Worm (Caenorhabditis elegans) whole organism, late embryonic: ENCODE data around the gene Y32H12A.7.
A peak's percentile ranks its signal among the peaks of the same experiment; 100 is the strongest.

ENCODE experiments used
- C08G9.2 ChIP-seq: sonication (generic microtip); optimal IDR thresholded peaks from 2 replicates; lab custom pipeline; 2016; ENCODE audit warnings: mild to moderate bottlenecking, missing genetic modification characterization, moderate library complexity, missing compliant biosample characterization
- C38D4.7 ChIP-seq: fragments of 200-800 bp; sonication (Bioruptor generic); optimal IDR thresholded peaks from 2 replicates; lab custom pipeline; 2018; ENCODE audit warnings: mild to moderate bottlenecking, missing genetic modification characterization, moderate library complexity, missing compliant biosample characterization
- K02D7.2 ChIP-seq: sonication (generic microtip); optimal IDR thresholded peaks from 2 replicates; lab custom pipeline; 2017; ENCODE audit warnings: mild to moderate bottlenecking, missing genetic modification characterization, missing compliant biosample characterization
- K09A11.1 ChIP-seq: sonication (generic microtip); optimal IDR thresholded peaks from 2 replicates; lab custom pipeline; 2017; ENCODE audit warnings: antibody characterized with exemption, mild to moderate bottlenecking, missing genetic modification characterization, missing compliant biosample characterization; ENCODE audit not compliant: insufficient read depth
- T23F11.4 ChIP-seq: fragments of 200-800 bp; sonication (Bioruptor generic); optimal IDR thresholded peaks from 2 replicates; lab custom pipeline; 2018; ENCODE audit warnings: mild to moderate bottlenecking, missing genetic modification characterization, missing compliant biosample characterization
- ahr-1 ChIP-seq: sonication (generic microtip); optimal IDR thresholded peaks from 2 replicates; lab custom pipeline; 2016; ENCODE audit warnings: missing genetic modification characterization, missing compliant biosample characterization
- ama-1 ChIP-seq: fragments of 150-350 bp; optimal IDR thresholded peaks from 2 replicates; lab custom pipeline; 2014
- ceh-14 ChIP-seq: sonication (generic microtip); optimal IDR thresholded peaks from 2 replicates; lab custom pipeline; 2016; ENCODE audit warnings: missing genotype, missing genetic modification characterization, missing compliant biosample characterization
- ceh-19 ChIP-seq: fragments of 200-800 bp; sonication (Bioruptor generic); optimal IDR thresholded peaks from 2 replicates; lab custom pipeline; 2018; ENCODE audit warnings: mild to moderate bottlenecking, missing genetic modification characterization, missing compliant biosample characterization
- ceh-2 ChIP-seq: sonication (generic microtip); optimal IDR thresholded peaks from 2 replicates; lab custom pipeline; 2016; ENCODE audit warnings: missing genotype, missing genetic modification characterization, missing compliant biosample characterization
- ceh-22 ChIP-seq: sonication (generic microtip); optimal IDR thresholded peaks from 2 replicates; lab custom pipeline; 2017; ENCODE audit warnings: missing biosample characterization, missing genetic modification characterization
- ceh-30 ChIP-seq: fragments of 150-350 bp; optimal IDR thresholded peaks from 2 replicates; lab custom pipeline; 2014; ENCODE audit warnings: missing biosample characterization, missing genetic modification characterization
- ceh-45 ChIP-seq: fragments of 200-800 bp; sonication (Bioruptor generic); IDR thresholded peaks from 2 replicates; pipeline ENCODE4 v1.3.6; 2022; ENCODE audit warnings: missing genetic modification reagents, missing genetic modification characterization, missing compliant biosample characterization
- ceh-48 ChIP-seq: sonication (generic microtip); optimal IDR thresholded peaks from 2 replicates; lab custom pipeline; 2016; ENCODE audit warnings: missing genetic modification characterization, inconsistent platforms, missing compliant biosample characterization
- ceh-6 ChIP-seq: fragments of 200-800 bp; sonication (Bioruptor generic); optimal IDR thresholded peaks from 2 replicates; lab custom pipeline; 2018; ENCODE audit warnings: mild to moderate bottlenecking, missing genetic modification characterization, missing compliant biosample characterization
- ceh-9 ChIP-seq: sonication (generic microtip); optimal IDR thresholded peaks from 2 replicates; lab custom pipeline; 2016; ENCODE audit warnings: mild to moderate bottlenecking, missing genetic modification characterization, inconsistent platforms, missing compliant biosample characterization
- che-1 ChIP-seq: sonication (generic microtip); optimal IDR thresholded peaks from 2 replicates; lab custom pipeline; 2016; ENCODE audit warnings: mild to moderate bottlenecking, missing genetic modification characterization, missing compliant biosample characterization
- dmd-4 ChIP-seq: sonication (generic microtip); optimal IDR thresholded peaks from 2 replicates; lab custom pipeline; 2016; ENCODE audit warnings: borderline replicate concordance, missing genetic modification characterization, missing compliant biosample characterization
- dve-1 ChIP-seq: sonication (generic microtip); optimal IDR thresholded peaks from 2 replicates; lab custom pipeline; 2017; ENCODE audit warnings: antibody characterized with exemption, mild to moderate bottlenecking, missing genetic modification characterization, missing compliant biosample characterization
- elt-2 ChIP-seq: sonication (generic microtip); optimal IDR thresholded peaks from 2 replicates; lab custom pipeline; 2016; ENCODE audit warnings: missing genetic modification reagents, missing genetic modification characterization, missing compliant biosample characterization
- eyg-1 ChIP-seq: sonication (generic microtip); optimal IDR thresholded peaks from 2 replicates; lab custom pipeline; 2016; ENCODE audit warnings: missing genotype, missing genetic modification characterization, missing compliant biosample characterization
- fax-1 ChIP-seq: sonication (generic microtip); optimal IDR thresholded peaks from 2 replicates; lab custom pipeline; 2016; ENCODE audit warnings: missing genotype, missing genetic modification characterization, missing compliant biosample characterization
- fkh-10 ChIP-seq: fragments of 150-350 bp; optimal IDR thresholded peaks from 2 replicates; lab custom pipeline; 2014; ENCODE audit warnings: missing biosample characterization, missing genetic modification reagents, missing genetic modification characterization
- fkh-6 ChIP-seq: sonication (generic microtip); optimal IDR thresholded peaks from 2 replicates; lab custom pipeline; 2016; ENCODE audit warnings: missing genetic modification characterization, missing compliant biosample characterization
- gmeb-2 ChIP-seq: sonication (generic microtip); optimal IDR thresholded peaks from 2 replicates; lab custom pipeline; 2016; ENCODE audit warnings: missing genetic modification characterization, inconsistent platforms, missing compliant biosample characterization
- hlh-13 ChIP-seq: fragments of 200-800 bp; sonication (Bioruptor generic); optimal IDR thresholded peaks from 2 replicates; lab custom pipeline; 2018; ENCODE audit warnings: mild to moderate bottlenecking, missing genetic modification characterization, missing compliant biosample characterization
- hlh-15 ChIP-seq: sonication (generic microtip); optimal IDR thresholded peaks from 2 replicates; lab custom pipeline; 2016; ENCODE audit warnings: missing genetic modification characterization, missing compliant biosample characterization
- hlh-30 ChIP-seq: sonication (generic microtip); optimal IDR thresholded peaks from 2 replicates; lab custom pipeline; 2017; ENCODE audit warnings: antibody characterized with exemption, missing genetic modification characterization, missing compliant biosample characterization; ENCODE audit not compliant: insufficient read depth
- hlh-6 ChIP-seq: sonication (generic microtip); optimal IDR thresholded peaks from 2 replicates; lab custom pipeline; 2016; ENCODE audit warnings: missing genotype, missing genetic modification characterization, missing compliant biosample characterization
- hlh-8 ChIP-seq: sonication (generic microtip); optimal IDR thresholded peaks from 2 replicates; lab custom pipeline; 2016; ENCODE audit warnings: missing genotype, missing genetic modification characterization, missing compliant biosample characterization
- lin-11 ChIP-seq: fragments of 200-800 bp; sonication (Bioruptor generic); optimal IDR thresholded peaks from 2 replicates; lab custom pipeline; 2018; ENCODE audit warnings: mild to moderate bottlenecking, missing genetic modification characterization, missing compliant biosample characterization
- mec-3 ChIP-seq: sonication (generic microtip); optimal IDR thresholded peaks from 2 replicates; lab custom pipeline; 2016; ENCODE audit warnings: borderline replicate concordance, missing genetic modification characterization, missing compliant biosample characterization
- nfya-1 ChIP-seq: sonication (generic microtip); optimal IDR thresholded peaks from 2 replicates; lab custom pipeline; 2017; ENCODE audit warnings: missing genetic modification characterization, mild to moderate bottlenecking, missing compliant biosample characterization, antibody characterized with exemption, moderate library complexity
- npax-4 ChIP-seq: sonication (generic microtip); optimal IDR thresholded peaks from 2 replicates; lab custom pipeline; 2016; ENCODE audit warnings: missing genetic modification characterization, missing compliant biosample characterization
- pat-9 ChIP-seq: fragments of 200-800 bp; sonication (Bioruptor generic); optimal IDR thresholded peaks from 2 replicates; lab custom pipeline; 2018; ENCODE audit warnings: mild to moderate bottlenecking, missing genetic modification characterization, moderate library complexity, missing compliant biosample characterization
- pax-1 ChIP-seq: fragments of 150-350 bp; optimal IDR thresholded peaks from 2 replicates; lab custom pipeline; 2014; ENCODE audit warnings: missing biosample characterization, missing genetic modification characterization
- pha-2 ChIP-seq: sonication (generic microtip); optimal IDR thresholded peaks from 2 replicates; lab custom pipeline; 2017; ENCODE audit warnings: mild to moderate bottlenecking, missing genetic modification characterization, missing compliant biosample characterization
- pha-4 ChIP-seq: fragments of 150-350 bp; optimal IDR thresholded peaks from 2 replicates; lab custom pipeline; 2018; ENCODE audit warnings: missing biosample characterization, missing genetic modification reagents, missing genetic modification characterization
- pqm-1 ChIP-seq: sonication (generic microtip); optimal IDR thresholded peaks from 2 replicates; lab custom pipeline; 2016; ENCODE audit warnings: missing genetic modification characterization, missing compliant biosample characterization
- sox-2 ChIP-seq: fragments of 200-800 bp; sonication (Bioruptor generic); IDR thresholded peaks from 2 replicates; pipeline ENCODE4 v1.3.6; 2022; ENCODE audit warnings: missing genetic modification reagents, missing genetic modification characterization, missing compliant biosample characterization
- syd-9 ChIP-seq: sonication (generic microtip); optimal IDR thresholded peaks from 2 replicates; lab custom pipeline; 2016; ENCODE audit warnings: mild to moderate bottlenecking, missing genetic modification characterization, moderate library complexity, missing compliant biosample characterization
- tbx-7 ChIP-seq: sonication (generic microtip); optimal IDR thresholded peaks from 2 replicates; lab custom pipeline; 2016; ENCODE audit warnings: missing genotype, missing genetic modification characterization, missing compliant biosample characterization
- unc-55 ChIP-seq: sonication (generic microtip); optimal IDR thresholded peaks from 2 replicates; lab custom pipeline; 2017; ENCODE audit warnings: missing biosample characterization, missing genetic modification reagents, missing genetic modification characterization
- unc-86 ChIP-seq: sonication (generic microtip); optimal IDR thresholded peaks from 2 replicates; lab custom pipeline; 2016; ENCODE audit warnings: missing genetic modification characterization, missing compliant biosample characterization
- ztf-16 ChIP-seq: sonication (generic microtip); optimal IDR thresholded peaks from 2 replicates; lab custom pipeline; 2017; ENCODE audit warnings: missing genetic modification characterization, missing compliant biosample characterization

Gene Y32H12A.7

ce11 chrIII:5367995-5368899 is 17.0 kb downstream of the Y32H12A.7 start, which contains the start of gene dhs-9:
Gene dhs-9, minus strand, starts transcription at chrIII:5368045.
- TF ChIP-seq dmd-4 (tag; lab: Kevin White, UChicago) (no peak), nfya-1 (tag; lab: Kevin White, UChicago) (no peak), C08G9.2 (no peak), ceh-30 (tag; lab: Kevin White, UChicago) (no peak), hlh-6 (tag; lab: Kevin White, UChicago) (no peak)
- TF ChIP-seq, all 69 proteins: peak for 0

- TF ChIP-seq npax-4 (no peak), ceh-48 (no peak)
- TF ChIP-seq, all 69 proteins: peak for 0
Measured at ce11 chrIII:5361909-5362308, 23.3 kb downstream of the Y32H12A.7 start, which contains the start of gene Y32H12A.1. Gene Y32H12A.1, plus strand, starts transcription at chrIII:5362209.

- TF ChIP-seq C38D4.7 (no peak), fkh-10 (GFP tag; lab: Kevin White, UChicago) (no peak), ceh-9 (no peak), eyg-1 (tag; lab: Kevin White, UChicago) (no peak), unc-55 (GFP tag; lab: Kevin White, UChicago) (no peak), hlh-8 (tag; lab: Kevin White, UChicago) (peak; percentile 83), K02D7.2 (no peak), ceh-14 (tag; lab: Kevin White, UChicago) (peak; percentile 31), tbx-7 (tag; lab: Kevin White, UChicago) (peak; percentile 92), ceh-2 (tag; lab: Kevin White, UChicago) (peak; percentile 97), pax-1 (tag; lab: Kevin White, UChicago) (no peak), syd-9 (tag; lab: Kevin White, UChicago) (no peak), unc-86 (tag; lab: Kevin White, UChicago) (peak; percentile 11), ceh-6 (GFP tag; lab: Kevin White, UChicago) (no peak), dmd-4 (tag; lab: Kevin White, UChicago) (peak; percentile 14), K09A11.1 (no peak), nfya-1 (tag; lab: Kevin White, UChicago) (no peak), ztf-16 (tag; lab: Kevin White, UChicago) (no peak), hlh-30 (tag; lab: Kevin White, UChicago) (no peak), ceh-45 (GFP tag; lab: Robert Waterston, UW) (no peak), hlh-13 (no peak), pat-9 (tag; lab: Kevin White, UChicago) (no peak), hlh-6 (tag; lab: Kevin White, UChicago) (peak; percentile 34), hlh-15 (peak; percentile 34), pha-2 (no peak), lin-11 (tag; lab: Kevin White, UChicago) (no peak), fax-1 (tag; lab: Kevin White, UChicago) (peak; percentile 70), sox-2 (GFP tag; lab: Robert Waterston, UW) (no peak), npax-4 (no peak), dve-1 (tag; lab: Kevin White, UChicago) (no peak), ceh-19 (GFP tag; lab: Kevin White, UChicago) (peak; percentile 4), T23F11.4 (GFP tag; lab: Kevin White, UChicago) (no peak), ama-1 (lab: Kevin White, UChicago) (no peak), ceh-22 (tag; lab: Kevin White, UChicago) (no peak), gmeb-2 (tag; lab: Kevin White, UChicago) (no peak), mec-3 (tag; lab: Kevin White, UChicago) (peak; percentile 58), che-1 (tag; lab: Kevin White, UChicago) (no peak), ceh-30 (tag; lab: Kevin White, UChicago) (no peak), elt-2 (peak; percentile 51), C08G9.2 (peak; percentile 99), pha-4 (tag; lab: Kevin White, UChicago) (no peak), fkh-6 (tag; lab: Kevin White, UChicago) (no peak), ahr-1 (peak; percentile 10), pqm-1 (tag; lab: Kevin White, UChicago) (peak; percentile 24)
Measured at ce11 chrIII:5349250-5349649, 36.0 kb downstream of the Y32H12A.7 start, which contains the start of gene thoc-5. Gene thoc-5, minus strand, starts transcription at chrIII:5349401.
